Fruit fly (Drosophila melanogaster) whole organism, embryonic: ENCODE data around the gene CG5541.

Source experiments
- B-H2 ChIP-seq: fragments of 200-800 bp; sonication (Bioruptor generic); optimal IDR thresholded peaks from 2 replicates; lab custom pipeline; 2018; ENCODE audit warnings: missing biosample characterization, mild to moderate bottlenecking, missing genetic modification characterization
- CG10543 ChIP-seq: fragments of 200-800 bp; sonication (Bioruptor generic); optimal IDR thresholded peaks from 3 replicates; lab custom pipeline; 2017; ENCODE audit warnings: missing biosample characterization, mild to moderate bottlenecking, missing genetic modification characterization, moderate library complexity
- CG12219 ChIP-seq: fragments of 200-800 bp; sonication (Bioruptor generic); optimal IDR thresholded peaks from 3 replicates; lab custom pipeline; 2018; ENCODE audit warnings: missing biosample characterization, mild to moderate bottlenecking, missing genetic modification characterization
- CG12391 ChIP-seq: fragments of 200-800 bp; sonication (Bioruptor generic); optimal IDR thresholded peaks from 3 replicates; lab custom pipeline; 2018; ENCODE audit warnings: missing biosample characterization, mild to moderate bottlenecking, missing genetic modification characterization, moderate library complexity
- CG15601 ChIP-seq: fragments of 200-800 bp; sonication (Bioruptor generic); optimal IDR thresholded peaks from 3 replicates; lab custom pipeline; 2019; ENCODE audit warnings: missing biosample characterization, mild to moderate bottlenecking, missing genetic modification characterization, moderate library complexity
- CG17385 ChIP-seq: fragments of 200-800 bp; sonication (Bioruptor generic); optimal IDR thresholded peaks from 3 replicates; lab custom pipeline; 2018; ENCODE audit warnings: missing biosample characterization, mild to moderate bottlenecking, missing genetic modification characterization
- CG18262 ChIP-seq: fragments of 200-800 bp; optimal IDR thresholded peaks from 3 replicates; lab custom pipeline; 2019; ENCODE audit warnings: missing biosample characterization, mild to moderate bottlenecking, missing genetic modification characterization, moderate library complexity
- CG2116 ChIP-seq: fragments of 200-800 bp; sonication (Bioruptor generic); optimal IDR thresholded peaks from 3 replicates; lab custom pipeline; 2018; ENCODE audit warnings: missing biosample characterization, mild to moderate bottlenecking, missing genetic modification characterization
- CG30020 ChIP-seq: fragments of 200-800 bp; optimal IDR thresholded peaks from 2 replicates; lab custom pipeline; 2019; ENCODE audit warnings: missing biosample characterization, mild to moderate bottlenecking, missing genetic modification characterization, moderate library complexity
- CG30403 ChIP-seq: fragments of 200-800 bp; sonication (Bioruptor generic); optimal IDR thresholded peaks from 3 replicates; lab custom pipeline; 2016; ENCODE audit warnings: missing biosample characterization, missing genetic modification characterization
- CG33213 ChIP-seq: fragments of 200-800 bp; sonication (Bioruptor generic); optimal IDR thresholded peaks from 3 replicates; lab custom pipeline; 2016; ENCODE audit warnings: missing biosample characterization, missing genetic modification characterization
- CG3407 ChIP-seq: fragments of 200-800 bp; sonication (Bioruptor generic); optimal IDR thresholded peaks from 2 replicates; lab custom pipeline; 2018; ENCODE audit warnings: missing biosample characterization, mild to moderate bottlenecking, missing genetic modification characterization
- CG6683 ChIP-seq: fragments of 200-800 bp; sonication (Bioruptor generic); optimal IDR thresholded peaks from 2 replicates; lab custom pipeline; 2017; ENCODE audit warnings: missing biosample characterization, mild to moderate bottlenecking, missing genetic modification characterization, missing genetic modification reagents
- CG7745 ChIP-seq: fragments of 200-800 bp; sonication (Bioruptor generic); optimal IDR thresholded peaks from 2 replicates; lab custom pipeline; 2018; ENCODE audit warnings: missing biosample characterization, mild to moderate bottlenecking, missing genetic modification characterization, moderate library complexity
- CG8924 ChIP-seq: fragments of 200-800 bp; optimal IDR thresholded peaks from 3 replicates; lab custom pipeline; 2019; ENCODE audit warnings: missing biosample characterization, mild to moderate bottlenecking, missing genetic modification characterization, moderate library complexity
- CG8944 ChIP-seq: fragments of 200-800 bp; sonication (Bioruptor generic); optimal IDR thresholded peaks from 3 replicates; lab custom pipeline; 2016; ENCODE audit warnings: missing biosample characterization, missing genetic modification characterization
- CHES-1-like ChIP-seq: fragments of 200-800 bp; sonication (Bioruptor generic); optimal IDR thresholded peaks from 2 replicates; lab custom pipeline; 2016; ENCODE audit warnings: missing biosample characterization, missing genetic modification characterization
- CoRest ChIP-seq: fragments of 200-800 bp; sonication (Bioruptor generic); optimal IDR thresholded peaks from 3 replicates; lab custom pipeline; 2018; ENCODE audit warnings: missing biosample characterization, mild to moderate bottlenecking, missing genetic modification characterization, moderate library complexity
- D ChIP-seq, 2 experiments: fragments of 200-800 bp in 1 of 2; fragments of >200 bp in 1 of 2; sonication (Bioruptor generic) in 1 of 2; optimal IDR thresholded peaks; 2 replicates in 1 of 2; 3 replicates in 1 of 2; lab custom pipeline; 2017; ENCODE audit warnings: mild to moderate bottlenecking in 1 of 2, missing biosample characterization in 1 of 2, missing genetic modification characterization in 1 of 2, missing genetic modification reagents in 1 of 2
- E2f2 ChIP-seq: fragments of 200-800 bp; sonication (Bioruptor generic); IDR thresholded peaks from 2 replicates; pipeline ENCODE4 v1.3.6; 2022; ENCODE audit warnings: missing biosample characterization, missing genetic modification characterization
- Ets97D ChIP-seq: fragments of 200-800 bp; sonication (Bioruptor generic); optimal IDR thresholded peaks from 3 replicates; lab custom pipeline; 2016; ENCODE audit warnings: missing biosample characterization, missing genetic modification characterization
- Hey ChIP-seq: fragments of 200-800 bp; sonication (Bioruptor generic); optimal IDR thresholded peaks from 3 replicates; lab custom pipeline; 2018; ENCODE audit warnings: missing biosample characterization, mild to moderate bottlenecking, missing genetic modification characterization
- HmgZ ChIP-seq: fragments of 200-800 bp; sonication (Bioruptor generic); optimal IDR thresholded peaks from 2 replicates; lab custom pipeline; 2018; ENCODE audit warnings: missing biosample characterization, mild to moderate bottlenecking, missing genetic modification characterization
- Lhr ChIP-seq: fragments of 200-800 bp; sonication (Bioruptor generic); optimal IDR thresholded peaks from 3 replicates; lab custom pipeline; 2017; ENCODE audit warnings: mild to moderate bottlenecking, missing biosample characterization, missing genetic modification reagents, missing genetic modification characterization
- MTF-1 ChIP-seq: fragments of 200-800 bp; sonication (Bioruptor generic); optimal IDR thresholded peaks from 2 replicates; lab custom pipeline; 2018; ENCODE audit warnings: missing biosample characterization, mild to moderate bottlenecking, missing genetic modification characterization, borderline replicate concordance
- Myb ChIP-seq: fragments of 200-800 bp; sonication (Bioruptor generic); optimal IDR thresholded peaks from 2 replicates; lab custom pipeline; 2016; ENCODE audit warnings: missing biosample characterization, missing genetic modification characterization
- Sry-β ChIP-seq: fragments of 200-800 bp; sonication (Bioruptor generic); optimal IDR thresholded peaks from 2 replicates; lab custom pipeline; 2018; ENCODE audit warnings: missing biosample characterization, mild to moderate bottlenecking, missing genetic modification characterization, moderate library complexity
- Tbp ChIP-seq: fragments of >200 bp; optimal IDR thresholded peaks from 2 replicates; lab custom pipeline; 2018; ENCODE audit warnings: missing biosample characterization, missing genetic modification characterization
- ato ChIP-seq: fragments of 200-800 bp; sonication (Bioruptor generic); IDR thresholded peaks from 2 replicates; pipeline ENCODE4 v1.3.6; 2022; ENCODE audit warnings: missing biosample characterization, missing genetic modification characterization; ENCODE audit not compliant: partially characterized antibody
- crp ChIP-seq, 2 experiments: fragments of 200-800 bp; sonication (Bioruptor generic); optimal IDR thresholded peaks; 2 replicates in 1 of 2; 3 replicates in 1 of 2; lab custom pipeline; 2017; ENCODE audit warnings: missing biosample characterization in 2 of 2, missing genetic modification characterization in 2 of 2, mild to moderate bottlenecking in 1 of 2, moderate library complexity in 1 of 2
- dmrt11E ChIP-seq: fragments of 200-800 bp; sonication (Bioruptor generic); optimal IDR thresholded peaks from 3 replicates; lab custom pipeline; 2018; ENCODE audit warnings: missing biosample characterization, mild to moderate bottlenecking, missing genetic modification characterization, moderate library complexity
- dpn ChIP-seq, 2 experiments: fragments of 200-800 bp; sonication (Bioruptor generic); optimal IDR thresholded peaks; 3 replicates each; lab custom pipeline; 2016; ENCODE audit warnings: missing biosample characterization in 2 of 2, missing genetic modification characterization in 2 of 2
- dysf ChIP-seq: fragments of 200-800 bp; sonication (Bioruptor generic); IDR thresholded peaks from 3 replicates; pipeline ENCODE4 v1.3.6; 2022; ENCODE audit warnings: missing biosample characterization, missing genetic modification characterization
- gfzf ChIP-seq: fragments of 200-800 bp; sonication (Bioruptor generic); optimal IDR thresholded peaks from 2 replicates; lab custom pipeline; 2016; ENCODE audit warnings: missing biosample characterization, mild to moderate bottlenecking, missing genetic modification characterization, moderate library complexity
- hkb ChIP-seq, 2 experiments: fragments of 200-800 bp in 1 of 2; fragments of >200 bp in 1 of 2; sonication (Bioruptor generic) in 1 of 2; IDR thresholded peaks in 1 of 2; optimal IDR thresholded peaks in 1 of 2; 2 replicates each; pipeline versions ENCODE4 v1.3.6 to Lab custom; 2017 to 2022; ENCODE audit warnings: missing biosample characterization in 1 of 2, missing genetic modification characterization in 1 of 2
- kah ChIP-seq: fragments of 200-800 bp; sonication (Bioruptor generic); optimal IDR thresholded peaks from 2 replicates; lab custom pipeline; 2018; ENCODE audit warnings: missing biosample characterization, mild to moderate bottlenecking, missing genetic modification characterization
- lola ChIP-seq, 3 experiments: fragments of >200 bp in 2 of 3; fragments of 200-800 bp in 1 of 3; sonication (Bioruptor generic) in 1 of 3; optimal IDR thresholded peaks; 2 replicates each; lab custom pipeline; 2017 to 2019; ENCODE audit warnings: missing biosample characterization in 3 of 3, missing genetic modification characterization in 3 of 3, mild to moderate bottlenecking in 1 of 3, moderate library complexity in 1 of 3
- nmo ChIP-seq: fragments of 200-800 bp; sonication (Bioruptor generic); optimal IDR thresholded peaks from 2 replicates; lab custom pipeline; 2018; ENCODE audit warnings: missing biosample characterization, mild to moderate bottlenecking, missing genetic modification characterization, moderate library complexity
- phol ChIP-seq: fragments of 200-800 bp; sonication (Bioruptor generic); optimal IDR thresholded peaks from 3 replicates; lab custom pipeline; 2018; ENCODE audit warnings: missing biosample characterization, mild to moderate bottlenecking, missing genetic modification characterization, moderate library complexity
- pzg ChIP-seq: fragments of 200-800 bp; sonication (Bioruptor generic); optimal IDR thresholded peaks from 3 replicates; lab custom pipeline; 2018; ENCODE audit warnings: missing biosample characterization, mild to moderate bottlenecking, missing genetic modification characterization, moderate library complexity
- row ChIP-seq: fragments of 200-800 bp; sonication (Bioruptor generic); IDR thresholded peaks from 3 replicates; pipeline ENCODE4 v1.3.6; 2022; ENCODE audit warnings: missing biosample characterization, missing genetic modification characterization
- sens ChIP-seq: fragments of 200-800 bp; sonication (Bioruptor generic); peaks from one replicate; lab custom pipeline; 2016; ENCODE audit warnings: missing biosample characterization, missing genetic modification characterization
- sens-2 ChIP-seq: fragments of 200-800 bp; sonication (Bioruptor generic); IDR thresholded peaks from 2 replicates; pipeline ENCODE4 v1.3.6; 2022; ENCODE audit warnings: missing biosample characterization, missing genetic modification characterization
- unc-4 ChIP-seq: fragments of 200-800 bp; sonication (Bioruptor generic); IDR thresholded peaks from 2 replicates; pipeline ENCODE4 v1.3.6; 2022; ENCODE audit warnings: missing biosample characterization, missing genetic modification characterization; ENCODE audit not compliant: partially characterized antibody

The CG5541 gene

DNA sequence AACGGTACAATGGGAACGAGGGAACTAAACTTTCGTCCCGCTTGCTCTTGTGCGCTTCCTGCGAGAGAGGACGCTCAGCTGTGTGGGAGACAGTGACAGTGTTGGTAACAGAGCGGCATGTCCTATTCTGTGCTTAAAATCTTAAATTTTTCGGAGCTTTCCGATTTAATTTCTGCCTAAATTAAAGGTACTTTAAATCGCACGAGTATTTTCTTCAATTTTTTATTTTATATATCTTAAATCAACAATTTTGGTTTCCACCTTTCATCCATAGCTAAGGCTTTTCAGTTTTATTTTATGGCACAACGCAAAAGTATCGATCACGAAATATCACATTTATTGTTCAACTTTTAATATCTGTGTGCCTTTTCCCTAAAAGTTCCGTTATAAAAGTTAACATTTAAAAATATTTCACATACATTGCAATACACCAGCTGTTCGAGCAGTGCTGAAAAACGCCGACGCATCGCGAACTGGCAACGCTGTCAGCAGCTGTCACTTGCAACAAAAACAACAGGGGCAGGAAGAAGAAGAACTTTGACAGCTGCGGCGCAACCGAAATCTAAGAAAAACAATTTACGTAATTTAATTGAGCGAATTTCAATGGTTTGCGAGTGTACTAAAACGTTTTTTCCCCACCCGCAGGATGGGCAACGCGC, 19.6 kb downstream of the CG5541 start, which contains the start of the genes hiw and ND-B18 (continued):
- no peak for TF ChIP-seq hkb (optimal IDR thresholded peaks at IDR 0.05; lab: Kevin White, UChicago)
- TF ChIP-seq hkb (GFP tag; IDR thresholded peaks at IDR 0.05; lab: Robert Waterston, UW), result 0 out of 2 replicates have a peak, but pooled peaks have one; percentile 15
- peak; percentile 30 for TF ChIP-seq CHES-1-like (GFP tag; lab: Kevin White, UChicago)
- TF ChIP-seq sens-2 (GFP tag; lab: Robert Waterston, UW), result no peak
- peak; percentile 37 for TF ChIP-seq phol (tag; lab: Kevin White, UChicago)
- no peak for TF ChIP-seq unc-4 (GFP tag; lab: Robert Waterston, UW)
- TF ChIP-seq CG33213, result peak; percentile 32
- peak; percentile 43 for TF ChIP-seq B-H2

DNA sequence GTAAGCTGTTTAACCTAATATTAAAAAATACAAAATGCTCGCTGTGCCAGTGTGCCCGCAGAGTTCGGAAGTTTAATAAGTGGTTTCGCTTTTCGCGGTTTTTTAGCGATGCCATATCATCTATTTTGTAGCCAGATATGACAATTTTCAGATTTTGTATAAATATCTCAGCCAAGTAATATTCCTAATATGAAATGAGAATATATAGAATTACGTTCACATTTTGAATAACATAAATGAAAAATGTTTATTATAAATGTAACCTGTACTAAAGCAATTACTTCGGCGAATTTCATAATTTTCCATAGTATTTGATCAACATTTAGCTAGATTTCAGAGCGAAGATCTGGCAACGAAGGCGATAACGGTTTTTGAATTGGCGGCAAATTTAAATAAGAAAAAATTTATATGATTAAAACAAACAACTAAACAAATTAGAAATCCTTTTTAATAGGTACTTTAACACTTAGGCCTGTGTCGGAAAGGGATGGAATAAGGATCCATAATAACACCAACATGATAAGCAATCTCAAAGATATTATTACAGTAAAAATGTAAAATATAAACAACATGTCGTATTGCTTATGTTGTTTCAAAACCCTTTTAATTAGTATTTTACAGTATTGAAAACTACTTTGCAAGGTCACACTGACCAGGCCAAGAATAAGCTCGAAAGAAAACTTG, 22.6 kb downstream of the CG5541 start, which contains the start of the genes opm and dob:
opm (minus strand) TSS at position 59 of the 684 bp plus-strand sequence.
dob (plus strand) TSS at position 634 of the 684 bp plus-strand sequence.
- no peak for TF ChIP-seq HmgZ (tag; lab: Kevin White, UChicago)
- peak; percentile 63 for TF ChIP-seq pzg (GFP tag; lab: Kevin White, UChicago)
- no peak for TF ChIP-seq CG3407 (GFP tag; lab: Kevin White, UChicago)
- peak; percentile 46 for TF ChIP-seq CG30403 (GFP tag; lab: Kevin White, UChicago)
- TF ChIP-seq CG30020 (tag; lab: Kevin White, UChicago), result peak; percentile 48
- no peak for TF ChIP-seq D (optimal IDR thresholded peaks at IDR 0.05; lab: Kevin White, UChicago)
- TF ChIP-seq D (GFP tag; optimal IDR thresholded peaks at IDR 0.05; lab: Kevin White, UChicago), result no peak
- TF ChIP-seq CG8944 (GFP tag; lab: Kevin White, UChicago), result no peak
- no peak for TF ChIP-seq dysf (GFP tag; lab: Robert Waterston, UW)
- peak; percentile 28 for TF ChIP-seq CG15601
- TF ChIP-seq lola (GFP tag; optimal IDR thresholded peaks at IDR 0.05; lab: Kevin White, UChicago), result peak in 1 of 3 experiments; percentile 43
- TF ChIP-seq CG8924, result peak; percentile 12
- peak in 1 of 2 experiments; percentile 66 for TF ChIP-seq crp (GFP tag; optimal IDR thresholded peaks at IDR 0.05; lab: Kevin White, UChicago)
- peak; percentile 73 for TF ChIP-seq gfzf (GFP tag; lab: Kevin White, UChicago)
- TF ChIP-seq dpn (GFP tag; optimal IDR thresholded peaks at IDR 0.05; lab: Kevin White, UChicago), result peak in 1 of 2 experiments; percentile 3
- TF ChIP-seq row (GFP tag; lab: Robert Waterston, UW), result peak; percentile 75
- TF ChIP-seq CoRest (tag; lab: Kevin White, UChicago), result peak; percentile 67
- TF ChIP-seq Tbp (GFP tag; lab: Kevin White, UChicago), result no peak
- peak; percentile 42 for TF ChIP-seq CG2116 (GFP tag; lab: Kevin White, UChicago)
- no peak for TF ChIP-seq CG6683 (GFP tag; lab: Kevin White, UChicago)
- peak; percentile 64 for TF ChIP-seq nmo (GFP tag; lab: Kevin White, UChicago)
- no peak for TF ChIP-seq CG7745 (tag; lab: Kevin White, UChicago)
- TF ChIP-seq E2f2, result peak; percentile 81
- TF ChIP-seq CG12391, result peak; percentile 54
- peak; percentile 95 for TF ChIP-seq Sry-β (GFP tag; lab: Kevin White, UChicago)
- TF ChIP-seq CG18262 (tag; lab: Kevin White, UChicago), result peak; percentile 37
- TF ChIP-seq Hey (tag; lab: Kevin White, UChicago), result no peak
- peak; percentile 89 for TF ChIP-seq Myb
- peak; percentile 30 for TF ChIP-seq CG17385 (GFP tag; lab: Kevin White, UChicago)
- peak; percentile 19 for TF ChIP-seq sens
- TF ChIP-seq kah (GFP tag; lab: Kevin White, UChicago), result no peak
- peak; percentile 0 for TF ChIP-seq B-H2
- no peak for TF ChIP-seq CG12219
- TF ChIP-seq dmrt11E, result peak; percentile 24
- no peak for TF ChIP-seq ato (GFP tag; lab: Robert Waterston, UW)
- peak; percentile 26 for TF ChIP-seq Lhr (GFP tag; lab: Kevin White, UChicago)
- TF ChIP-seq CG10543 (GFP tag; lab: Kevin White, UChicago), result peak; percentile 6
- no peak for TF ChIP-seq MTF-1 (GFP tag; lab: Kevin White, UChicago)
- peak; percentile 39 for TF ChIP-seq Ets97D (GFP tag; lab: Kevin White, UChicago)
